Fruit fly (Drosophila melanogaster) whole organism, embryonic: ENCODE measurements around the gene Efhc1.1.

Source experiments
- Sin3A ChIP-seq: fragments of >200 bp; optimal IDR thresholded peaks from 2 replicates; lab custom pipeline; 2018
- mirr ChIP-seq: fragments of 200-800 bp; sonication (Bioruptor generic); optimal IDR thresholded peaks from 3 replicates; lab custom pipeline; 2018; ENCODE audit warnings: missing biosample characterization, mild to moderate bottlenecking, missing genetic modification characterization

DNA sequence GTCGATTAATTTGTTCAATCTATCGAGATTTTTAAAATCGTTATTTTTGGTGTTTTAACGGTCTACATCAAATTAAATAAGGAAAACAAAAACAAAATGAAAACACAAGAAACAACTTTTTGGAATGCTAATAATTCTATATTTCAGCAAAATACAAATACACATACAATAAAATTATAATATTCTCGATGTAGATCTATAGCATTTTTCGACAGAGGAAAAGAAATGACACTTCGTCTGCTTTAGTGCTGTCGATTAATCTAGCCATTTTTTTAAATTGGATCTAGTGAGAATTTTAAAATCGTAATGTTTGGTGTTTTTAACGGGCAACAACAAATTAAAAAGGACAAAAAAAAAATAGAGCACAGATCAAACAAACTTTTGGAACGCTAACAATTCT is 46.4 kb downstream of the Efhc1.1 start, which contains the start of gene Arp6:
- TF ChIP-seq Sin3A (lab: Kevin White, UChicago) (no peak), mirr (GFP tag; lab: Kevin White, UChicago) (no peak)
